Fruit fly (Drosophila melanogaster) whole organism: ENCODE measurements around the gene pinta.

Experiments
- psq ChIP-seq: fragments of >200 bp; optimal IDR thresholded peaks from 2 replicates; lab custom pipeline; 2017
- usp ChIP-seq: fragments of >200 bp; optimal IDR thresholded peaks from 2 replicates; lab custom pipeline; 2017; ENCODE audit warnings: missing biosample characterization, missing genetic modification characterization, mixed read lengths

- TF ChIP-seq usp (no peak), psq (lab: Kevin White, UChicago) (no peak)
Measured at dm6 chr3R:22397068-22397700, 27.5 kb downstream of the pinta start.
